Fruit fly (Drosophila melanogaster) whole organism, wandering third instar larva: ENCODE measurements around the gene DnaJ-1.

ENCODE experiments used
- Abd-B ChIP-seq: fragments of >200 bp; optimal IDR thresholded peaks from 2 replicates; lab custom pipeline; 2017; ENCODE audit warnings: missing biosample characterization, missing genetic modification characterization
- GATAd ChIP-seq: sonication (Bioruptor generic); optimal IDR thresholded peaks from 2 replicates; lab custom pipeline; 2016; ENCODE audit warnings: missing biosample characterization, missing genetic modification characterization
- HLH106 ChIP-seq: fragments of 200-800 bp; optimal IDR thresholded peaks from 3 replicates; lab custom pipeline; 2019; ENCODE audit warnings: missing biosample characterization, mild to moderate bottlenecking, missing genetic modification characterization, moderate library complexity
- Jra ChIP-seq: sonication (Bioruptor generic); optimal IDR thresholded peaks from 2 replicates; lab custom pipeline; 2016; ENCODE audit warnings: missing biosample characterization, missing genetic modification characterization
- Mio ChIP-seq: sonication (Bioruptor generic); optimal IDR thresholded peaks from 2 replicates; lab custom pipeline; 2016; ENCODE audit warnings: missing biosample characterization, missing genetic modification characterization
- Myc ChIP-seq: fragments of >200 bp; optimal IDR thresholded peaks from 2 replicates; lab custom pipeline; 2017
- Sp1 ChIP-seq: fragments of 200-800 bp; sonication (Bioruptor generic); optimal IDR thresholded peaks from 3 replicates; lab custom pipeline; 2019; ENCODE audit warnings: missing biosample characterization, mild to moderate bottlenecking, missing genetic modification characterization, moderate library complexity
- Vsx2 ChIP-seq: fragments of 200-300, 225-300 bp; sonication (Bioruptor generic); optimal IDR thresholded peaks from 2 replicates; lab custom pipeline; 2018; ENCODE audit warnings: missing biosample characterization, missing genetic modification characterization; ENCODE audit not compliant: partially characterized antibody
- br ChIP-seq: fragments of 200-800 bp; sonication (Bioruptor generic); optimal IDR thresholded peaks from 2 replicates; lab custom pipeline; 2016; ENCODE audit warnings: missing biosample characterization, missing genetic modification characterization
- dl ChIP-seq, 2 experiments: fragments of 175-275, 200-275 bp in 1 of 2; fragments of 200-275 bp in 1 of 2; sonication (Bioruptor generic); optimal IDR thresholded peaks; lab custom pipeline; 2018; ENCODE audit warnings: mild to moderate bottlenecking in 2 of 2, missing biosample characterization in 2 of 2, missing genetic modification characterization in 2 of 2, moderate library complexity in 2 of 2; ENCODE audit not compliant: partially characterized antibody in 2 of 2, insufficient read depth in 1 of 2
- ey ChIP-seq: fragments of 200-800 bp; sonication (Bioruptor generic); optimal IDR thresholded peaks from 2 replicates; lab custom pipeline; 2016; ENCODE audit warnings: missing biosample characterization, missing genetic modification characterization
- foxo ChIP-seq, 2 experiments: fragments of 200-800 bp; sonication (Bioruptor generic); optimal IDR thresholded peaks; 2 replicates in 1 of 2; 3 replicates in 1 of 2; lab custom pipeline; 2016 to 2017; ENCODE audit warnings: missing biosample characterization in 2 of 2, missing genetic modification characterization in 2 of 2
- fru ChIP-seq: fragments of 200-800 bp; sonication (Bioruptor generic); optimal IDR thresholded peaks from 3 replicates; lab custom pipeline; 2016; ENCODE audit warnings: missing biosample characterization, mild to moderate bottlenecking, missing genetic modification characterization
- h ChIP-seq: fragments of 200-800 bp; sonication (Bioruptor generic); optimal IDR thresholded peaks from 3 replicates; lab custom pipeline; 2016; ENCODE audit warnings: missing biosample characterization, mild to moderate bottlenecking, missing genetic modification characterization
- psq ChIP-seq: fragments of 200-800 bp; sonication (Bioruptor generic); optimal IDR thresholded peaks from 3 replicates; lab custom pipeline; 2017; ENCODE audit warnings: missing biosample characterization, mild to moderate bottlenecking, missing genetic modification characterization, moderate library complexity
- sage ChIP-seq: fragments of 200-800 bp; sonication (Bioruptor generic); optimal IDR thresholded peaks from 2 replicates; lab custom pipeline; 2016; ENCODE audit warnings: missing biosample characterization, mild to moderate bottlenecking, missing genetic modification characterization
- sv ChIP-seq: fragments of 200-800 bp; sonication (Bioruptor generic); optimal IDR thresholded peaks from 3 replicates; lab custom pipeline; 2016; ENCODE audit warnings: missing biosample characterization, missing genetic modification characterization
- tai ChIP-seq: sonication (Bioruptor generic); optimal IDR thresholded peaks from 2 replicates; lab custom pipeline; 2016; ENCODE audit warnings: missing biosample characterization, missing genetic modification characterization
- woc ChIP-seq: sonication (Bioruptor generic); optimal IDR thresholded peaks from 2 replicates; lab custom pipeline; 2016; ENCODE audit warnings: missing biosample characterization, mild to moderate bottlenecking, missing genetic modification characterization

The DnaJ-1 gene

DNA sequence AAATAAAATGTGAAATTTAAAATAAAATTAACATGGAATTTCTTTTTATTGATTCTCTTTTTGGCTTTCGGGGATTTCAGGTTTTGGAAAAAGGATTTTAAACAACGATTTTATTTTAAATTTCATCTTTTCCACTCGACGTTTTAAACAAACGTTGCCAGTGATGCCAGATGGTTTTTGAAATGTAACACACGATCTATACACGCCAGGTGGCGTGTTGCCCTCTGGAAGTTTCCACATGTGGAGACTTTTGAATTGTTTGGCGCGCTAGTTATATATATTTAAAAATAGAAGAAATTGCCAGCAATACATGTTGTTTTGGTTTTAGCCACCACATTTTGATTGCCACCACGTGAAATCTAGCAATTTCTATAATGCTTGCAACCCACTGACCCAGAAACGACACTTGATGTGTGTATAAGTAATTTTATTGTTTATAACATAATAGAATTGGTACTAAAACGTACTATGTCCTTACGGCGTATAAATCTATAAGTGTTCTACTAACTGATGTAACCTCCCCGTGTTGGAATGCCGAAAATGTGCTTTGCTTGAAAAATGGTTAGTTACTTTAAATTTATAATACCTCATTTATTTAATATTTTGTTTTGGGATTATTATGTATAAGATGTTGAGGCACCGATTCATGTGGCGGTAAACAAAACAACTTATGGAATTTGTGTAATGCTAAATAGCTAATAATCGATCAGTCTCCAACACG is 2.2 kb downstream of the DnaJ-1 start:
- TF ChIP-seq Myc (lab: Kevin White, UChicago) (peak; percentile 84), ey (GFP tag; lab: Kevin White, UChicago) (no peak), sage (GFP tag; lab: Kevin White, UChicago) (peak; percentile 26)
- TF ChIP-seq, all 38 proteins: peak for 2

DNA sequence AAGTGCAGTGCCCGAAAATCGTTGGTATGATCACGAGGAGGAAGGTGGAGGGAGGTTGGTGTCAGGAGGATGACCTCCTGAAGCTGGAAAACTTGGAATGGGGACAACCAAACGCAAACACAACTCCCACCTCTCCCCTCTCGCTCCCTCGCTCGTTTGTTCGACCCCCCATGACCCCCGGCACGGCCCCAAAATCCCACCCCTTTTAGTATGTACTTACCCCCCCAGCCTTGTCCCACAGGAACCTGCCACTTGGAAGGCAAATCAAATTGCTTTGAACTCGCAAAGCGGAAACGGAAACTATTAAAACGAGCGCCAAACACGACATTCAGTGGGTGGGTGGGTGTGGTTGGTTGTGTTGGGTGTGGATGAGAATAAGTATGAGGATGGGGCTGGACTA is 20.4 kb downstream of the DnaJ-1 start:
- TF ChIP-seq psq (GFP tag; lab: Kevin White, UChicago) (no peak), foxo (GFP tag; optimal IDR thresholded peaks at IDR 0.05; lab: Kevin White, UChicago) (no peak), Jra (GFP tag; lab: Kevin White, UChicago) (no peak), fru (no peak), Abd-B (GFP tag; lab: Kevin White, UChicago) (no peak), dl (GFP tag; optimal IDR thresholded peaks at IDR 0.05; lab: Kevin White, UChicago; ENCODE audit: insufficient read depth in 1 of 2, partially characterized antibody in 2 of 2) (no peak), Vsx2 (GFP tag; lab: Kevin White, UChicago) (no peak), GATAd (GFP tag; lab: Kevin White, UChicago) (no peak), br (no peak), woc (GFP tag; lab: Kevin White, UChicago) (no peak), HLH106 (tag; lab: Kevin White, UChicago) (no peak)

DNA sequence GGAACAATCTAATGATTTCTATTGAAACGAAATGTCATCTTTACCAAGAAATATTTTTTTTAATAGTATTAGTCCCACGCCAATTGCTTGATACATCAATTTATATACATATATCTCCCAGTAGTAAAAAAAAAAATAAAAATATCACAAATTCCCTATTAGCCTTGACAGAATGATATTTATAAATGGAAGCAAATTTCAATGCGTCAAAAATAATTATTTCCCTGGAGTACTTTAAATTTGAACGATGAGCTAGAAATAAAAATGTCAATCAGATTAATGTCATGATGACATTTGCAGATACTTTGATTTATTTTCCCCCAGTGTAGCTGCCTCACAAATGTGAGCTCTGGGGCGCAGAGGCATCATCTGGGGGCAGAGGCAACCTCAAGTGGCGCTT is 39.0 kb downstream of the DnaJ-1 start, which contains the start of gene CG44521:
CG44521 (plus strand) TSS at position 301 of the 400 bp plus-strand sequence.
- TF ChIP-seq h (GFP tag; lab: Kevin White, UChicago) (no peak), sv (GFP tag; lab: Kevin White, UChicago) (no peak), Mio (GFP tag; lab: Kevin White, UChicago) (no peak), woc (GFP tag; lab: Kevin White, UChicago) (no peak), tai (GFP tag; lab: Kevin White, UChicago) (no peak), dl (GFP tag; optimal IDR thresholded peaks at IDR 0.05; lab: Kevin White, UChicago; ENCODE audit: insufficient read depth in 1 of 2, partially characterized antibody in 2 of 2) (no peak), Sp1 (GFP tag; lab: Kevin White, UChicago) (no peak)
